Worm (Caenorhabditis elegans) whole organism, early embryonic: ENCODE results near the gene acl-1.

Experiments
- ets-7 ChIP-seq: sonication (generic microtip); optimal IDR thresholded peaks from 2 replicates; lab custom pipeline; 2016; ENCODE audit warnings: missing genotype, missing genetic modification characterization, missing compliant biosample characterization
- tbx-37 ChIP-seq: fragments of 200-800 bp; sonication (Bioruptor generic); conservative IDR thresholded peaks from 2 replicates; pipeline ENCODE4 v1.3.6; 2022; ENCODE audit warnings: missing genetic modification reagents, missing genetic modification characterization, missing compliant biosample characterization

DNA sequence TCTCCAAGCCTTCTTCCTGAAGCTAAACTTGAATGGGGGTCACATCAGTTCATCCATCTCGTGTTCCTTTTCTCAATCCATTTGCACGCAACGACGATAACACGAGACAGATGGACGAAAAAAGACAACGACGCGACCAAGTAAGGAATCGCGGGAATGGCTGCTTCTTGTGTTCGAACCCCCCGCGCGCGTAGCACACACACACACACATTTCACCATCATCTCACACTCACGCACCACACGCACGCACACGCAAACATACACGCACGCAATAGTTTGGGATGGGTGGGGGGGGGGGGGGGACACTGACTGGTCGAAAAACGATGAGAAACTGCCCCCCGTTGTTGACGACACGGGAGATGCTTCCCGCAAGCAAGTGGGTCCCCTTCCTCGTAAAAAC lies 27.3 kb downstream of the acl-1 start:
- TF ChIP-seq tbx-37 (no peak), ets-7 (tag; lab: Kevin White, UChicago) (no peak)
